Worm (Caenorhabditis elegans): Measurements from ENCODE around the gene adr-2.

Gene adr-2

DNA sequence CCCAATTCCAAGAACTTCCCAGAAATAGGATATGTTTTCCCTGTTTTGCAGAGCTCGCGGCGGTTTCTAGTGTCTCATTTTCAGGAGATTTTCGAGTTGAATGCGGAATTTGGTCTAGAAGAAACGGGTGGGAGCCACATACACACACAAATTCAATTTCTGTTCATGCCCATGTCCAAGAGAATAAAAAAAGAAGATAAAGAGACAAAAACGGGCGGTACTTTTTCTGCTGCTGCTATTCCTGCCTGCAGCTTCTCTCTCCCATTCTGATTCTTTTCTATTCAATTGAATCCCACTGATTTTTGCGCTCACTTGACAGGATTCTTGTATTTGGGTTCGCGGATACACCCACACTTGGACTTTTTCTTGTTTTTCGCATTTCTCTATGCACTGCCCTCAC is 29.9 kb upstream of the adr-2 start:
- TF ChIP-seq tab-1 (GFP tag; IDR thresholded peaks at IDR 0.05) (no peak), cog-1 (tag; optimal IDR thresholded peaks at IDR 0.05) (no peak), klf-2 (GFP tag; conservative IDR thresholded peaks at IDR 0.05) (no peak), T22C8.4 (GFP tag; IDR thresholded peaks at IDR 0.05) (no peak), ref-1 (GFP tag; conservative IDR thresholded peaks at IDR 0.05) (no peak), med-1 (GFP tag; optimal IDR thresholded peaks at IDR 0.05; ENCODE audit: insufficient read depth) (no peak), ztf-29 (GFP tag; IDR thresholded peaks at IDR 0.05) (no peak), ztf-23 (GFP tag; IDR thresholded peaks at IDR 0.05) (no peak), flt-1 (GFP tag; IDR thresholded peaks at IDR 0.05) (no peak)

- TF ChIP-seq tab-1 (GFP tag; IDR thresholded peaks at IDR 0.05) (no peak), ztf-29 (GFP tag; IDR thresholded peaks at IDR 0.05) (no peak), cog-1 (tag; optimal IDR thresholded peaks at IDR 0.05) (no peak), ztf-23 (GFP tag; IDR thresholded peaks at IDR 0.05) (no peak), T22C8.4 (GFP tag; IDR thresholded peaks at IDR 0.05) (no peak), ref-1 (GFP tag; conservative IDR thresholded peaks at IDR 0.05) (no peak), med-1 (GFP tag; optimal IDR thresholded peaks at IDR 0.05; ENCODE audit: insufficient read depth) (no peak), flt-1 (GFP tag; IDR thresholded peaks at IDR 0.05) (no peak), klf-2 (GFP tag; conservative IDR thresholded peaks at IDR 0.05) (no peak)
These were observed 26.2 kb upstream of the adr-2 start, which contains the start of gene B0361.4 for ce11 chrIII:7258931-7259330. TSS of gene B0361.4 (plus strand) at chrIII:7258991.

DNA sequence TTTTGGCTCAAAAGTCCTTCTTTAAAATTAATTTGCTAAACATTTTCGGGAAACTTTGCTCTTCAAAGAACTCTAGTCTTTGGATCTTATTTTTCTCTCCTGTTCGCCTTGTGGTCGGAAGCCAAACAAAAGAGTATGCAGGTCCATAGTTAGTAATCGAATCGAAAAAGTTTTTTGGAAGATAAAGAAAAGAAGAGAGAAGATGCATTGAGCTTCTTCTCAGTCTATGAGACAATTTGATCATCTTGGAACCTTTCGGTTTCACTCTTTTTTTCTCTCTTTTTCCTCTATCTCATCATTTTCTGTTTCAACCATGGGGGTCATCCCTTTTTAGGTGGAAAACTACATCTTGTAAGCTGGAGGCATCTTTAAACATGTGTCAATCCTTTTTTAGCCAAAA is 21.0 kb upstream of the adr-2 start:
- no peak for TF ChIP-seq ref-1 (GFP tag; conservative IDR thresholded peaks at IDR 0.05)
- TF ChIP-seq klf-2 (GFP tag; conservative IDR thresholded peaks at IDR 0.05) = no peak
- no peak for TF ChIP-seq tab-1 (GFP tag; IDR thresholded peaks at IDR 0.05)
- TF ChIP-seq T22C8.4 (GFP tag; IDR thresholded peaks at IDR 0.05) = no peak
- no peak for TF ChIP-seq ztf-23 (GFP tag; IDR thresholded peaks at IDR 0.05)

ce11 chrIII:7247740-7248139 is 15.1 kb upstream of the adr-2 start, which contains the start of gene zmp-6:
TSS of gene zmp-6 (minus strand) at chrIII:7247840.
- no peak for TF ChIP-seq ref-1 (GFP tag; conservative IDR thresholded peaks at IDR 0.05)
- no peak for TF ChIP-seq T22C8.4 (GFP tag; IDR thresholded peaks at IDR 0.05)
- TF ChIP-seq tab-1 (GFP tag; IDR thresholded peaks at IDR 0.05) = no peak
- no peak for TF ChIP-seq ztf-23 (GFP tag; IDR thresholded peaks at IDR 0.05)
- no peak for TF ChIP-seq flt-1 (GFP tag; IDR thresholded peaks at IDR 0.05)
- no peak for TF ChIP-seq cog-1 (tag; optimal IDR thresholded peaks at IDR 0.05)
- no peak for TF ChIP-seq med-1 (GFP tag; optimal IDR thresholded peaks at IDR 0.05; ENCODE audit: insufficient read depth)

- no peak for TF ChIP-seq ztf-29 (GFP tag; IDR thresholded peaks at IDR 0.05)
These were observed 13.7 kb upstream of the adr-2 start for ce11 chrIII:7246389-7246788.

ce11 chrIII:7242988-7243387 is 10.3 kb upstream of the adr-2 start, which contains the start of gene osm-10:
TSS of gene osm-10 (plus strand) at chrIII:7243280.
- TF ChIP-seq klf-2 (GFP tag; conservative IDR thresholded peaks at IDR 0.05) (no peak), T22C8.4 (GFP tag; IDR thresholded peaks at IDR 0.05) (no peak), ztf-29 (GFP tag; IDR thresholded peaks at IDR 0.05) (no peak), tab-1 (GFP tag; IDR thresholded peaks at IDR 0.05) (no peak), ztf-23 (GFP tag; IDR thresholded peaks at IDR 0.05) (no peak), med-1 (GFP tag; optimal IDR thresholded peaks at IDR 0.05; ENCODE audit: insufficient read depth) (no peak), flt-1 (GFP tag; IDR thresholded peaks at IDR 0.05) (no peak), cog-1 (tag; optimal IDR thresholded peaks at IDR 0.05) (no peak), ref-1 (GFP tag; conservative IDR thresholded peaks at IDR 0.05) (no peak)

DNA sequence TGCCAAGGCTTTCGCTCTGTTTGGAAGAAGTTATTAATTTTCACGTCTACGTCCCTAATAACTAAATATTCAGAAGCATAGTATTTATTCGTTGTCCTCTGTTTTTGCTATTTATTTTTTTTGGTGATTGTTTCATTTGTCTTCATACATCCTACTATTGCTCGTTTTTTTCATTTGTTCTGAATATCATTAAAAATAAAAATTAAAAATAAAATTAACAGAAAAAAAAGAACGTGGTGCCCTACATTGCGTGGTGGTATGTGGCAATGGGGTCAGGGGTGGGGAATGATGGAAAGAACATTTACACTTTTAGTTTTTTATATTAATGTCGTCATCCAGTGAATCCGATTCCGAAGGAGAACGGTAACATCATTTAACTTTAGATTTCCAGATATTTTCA is 8.4 kb upstream of the adr-2 start, which contains the start of gene ztf-31:
TSS of gene ztf-31 (plus strand) at position 301 of the 400 bp plus-strand sequence.
- no peak for TF ChIP-seq ztf-23 (GFP tag; IDR thresholded peaks at IDR 0.05)
- no peak for TF ChIP-seq klf-2 (GFP tag; conservative IDR thresholded peaks at IDR 0.05)
- no peak for TF ChIP-seq cog-1 (tag; optimal IDR thresholded peaks at IDR 0.05)
- no peak for TF ChIP-seq T22C8.4 (GFP tag; IDR thresholded peaks at IDR 0.05)
- TF ChIP-seq med-1 (GFP tag; optimal IDR thresholded peaks at IDR 0.05; ENCODE audit: insufficient read depth) = no peak
- no peak for TF ChIP-seq flt-1 (GFP tag; IDR thresholded peaks at IDR 0.05)

ce11 chrIII:7239416-7239815 is 6.7 kb upstream of the adr-2 start:
- no peak for TF ChIP-seq flt-1 (GFP tag; IDR thresholded peaks at IDR 0.05)
- no peak for TF ChIP-seq T22C8.4 (GFP tag; IDR thresholded peaks at IDR 0.05)
- TF ChIP-seq ref-1 (GFP tag; conservative IDR thresholded peaks at IDR 0.05) = no peak
- TF ChIP-seq med-1 (GFP tag; optimal IDR thresholded peaks at IDR 0.05; ENCODE audit: insufficient read depth) = no peak
- TF ChIP-seq klf-2 (GFP tag; conservative IDR thresholded peaks at IDR 0.05) = no peak

DNA sequence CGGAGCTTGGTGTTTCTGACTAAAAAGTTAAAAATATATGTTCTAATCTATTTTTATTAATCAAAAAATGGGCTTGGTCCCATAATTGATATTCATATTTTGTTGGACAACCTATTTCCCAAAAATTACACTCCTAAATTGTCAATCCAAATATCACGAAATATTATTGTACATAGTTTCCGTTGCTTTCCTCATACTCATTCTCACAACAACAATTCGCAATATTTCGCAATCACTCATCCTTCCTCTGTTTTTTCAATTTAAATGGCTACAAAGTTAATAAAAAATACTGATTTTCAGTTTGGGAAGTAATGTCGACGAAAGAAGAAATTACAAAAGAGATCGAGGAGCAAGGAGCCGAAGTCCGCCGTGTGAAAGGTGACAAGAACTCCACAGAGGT is 6.0 kb upstream of the adr-2 start, which contains the start of gene pars-1:
TSS of gene pars-1 (plus strand) at position 301 of the 400 bp plus-strand sequence.
- TF ChIP-seq ref-1 (GFP tag; conservative IDR thresholded peaks at IDR 0.05) (no peak), tab-1 (GFP tag; IDR thresholded peaks at IDR 0.05) (no peak), cog-1 (tag; optimal IDR thresholded peaks at IDR 0.05) (no peak), klf-2 (GFP tag; conservative IDR thresholded peaks at IDR 0.05) (no peak), ztf-23 (GFP tag; IDR thresholded peaks at IDR 0.05) (no peak), T22C8.4 (GFP tag; IDR thresholded peaks at IDR 0.05) (no peak), ztf-29 (GFP tag; IDR thresholded peaks at IDR 0.05) (no peak), flt-1 (GFP tag; IDR thresholded peaks at IDR 0.05) (no peak), med-1 (GFP tag; optimal IDR thresholded peaks at IDR 0.05; ENCODE audit: insufficient read depth) (no peak)

DNA sequence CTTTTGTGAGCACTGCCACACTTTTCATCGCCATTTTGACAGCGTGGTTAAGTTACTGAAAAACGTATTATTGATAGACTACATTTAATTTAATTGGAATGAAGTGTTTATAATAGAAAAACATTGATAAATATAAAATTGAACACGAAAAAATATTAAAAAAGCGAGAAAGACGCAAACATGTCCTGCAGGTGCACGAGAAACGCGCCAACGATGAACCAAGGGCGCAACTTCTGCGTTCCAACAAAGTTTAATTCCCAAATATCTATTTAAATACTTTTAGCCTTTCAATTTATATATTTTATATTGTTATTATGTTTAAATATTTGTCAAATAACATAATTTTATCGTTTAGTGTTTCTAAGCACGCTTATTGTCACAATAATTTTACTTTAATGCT is 1.5 kb upstream of the adr-2 start, which contains the start of gene ndus-8:
TSS of gene ndus-8 (minus strand) at position 55 of the 400 bp plus-strand sequence.
- TF ChIP-seq T22C8.4 (GFP tag; IDR thresholded peaks at IDR 0.05) (no peak), ref-1 (GFP tag; conservative IDR thresholded peaks at IDR 0.05) (no peak), cog-1 (tag; optimal IDR thresholded peaks at IDR 0.05) (peak; percentile 21)

ce11 chrIII:7230841-7231240 is 1.8 kb downstream of the adr-2 start, which contains the start of gene R151.10:
TSS of gene R151.10 (minus strand) at chrIII:7230941.
- TF ChIP-seq ztf-29 (GFP tag; IDR thresholded peaks at IDR 0.05) (no peak), med-1 (GFP tag; optimal IDR thresholded peaks at IDR 0.05; ENCODE audit: insufficient read depth) (no peak), T22C8.4 (GFP tag; IDR thresholded peaks at IDR 0.05) (no peak), ztf-23 (GFP tag; IDR thresholded peaks at IDR 0.05) (no peak), cog-1 (tag; optimal IDR thresholded peaks at IDR 0.05) (no peak), flt-1 (GFP tag; IDR thresholded peaks at IDR 0.05) (no peak), klf-2 (GFP tag; conservative IDR thresholded peaks at IDR 0.05) (no peak), tab-1 (GFP tag; IDR thresholded peaks at IDR 0.05) (no peak), ref-1 (GFP tag; conservative IDR thresholded peaks at IDR 0.05) (no peak)

All from whole organism, midembryonic.